Worm (Caenorhabditis elegans) whole organism, midembryonic: ENCODE results near the gene dhs-23.

Source experiments
- flt-1 ChIP-seq: fragments of 200-800 bp; sonication (Bioruptor generic); IDR thresholded peaks from 2 replicates; pipeline ENCODE4 v1.3.6; 2022; ENCODE audit warnings: missing genetic modification characterization, missing compliant biosample characterization
- ref-1 ChIP-seq: fragments of 200-800 bp; sonication (Bioruptor generic); conservative IDR thresholded peaks from 2 replicates; pipeline ENCODE4 v1.3.6; 2022; ENCODE audit warnings: missing genetic modification reagents, missing genetic modification characterization, missing compliant biosample characterization

ce11 chrV:15339363-15339762 lies 41.7 kb upstream of the dhs-23 start, which contains the start of gene clec-228:
- TF ChIP-seq ref-1 (no peak), flt-1 (no peak)
